Fruit fly (Drosophila melanogaster) whole organism, embryonic: ENCODE data around the gene tutl.

Experiments used
- ATbp ChIP-seq: fragments of 200-800 bp; sonication (Bioruptor generic); optimal IDR thresholded peaks from 2 replicates; lab custom pipeline; 2017; ENCODE audit warnings: missing biosample characterization, mild to moderate bottlenecking, missing genetic modification characterization, missing genetic modification reagents
- Ada2b ChIP-seq: fragments of 200-800 bp; sonication (Bioruptor generic); IDR thresholded peaks from 2 replicates; pipeline ENCODE4 v1.3.6; 2022; ENCODE audit warnings: missing biosample characterization, missing genetic modification characterization
- Adf1 ChIP-seq: fragments of 200-800 bp; sonication (Bioruptor generic); IDR thresholded peaks from 2 replicates; pipeline ENCODE4 v1.3.6; 2022; ENCODE audit warnings: missing biosample characterization, missing genetic modification characterization
- Aef1 ChIP-seq: fragments of 200-800 bp; sonication (Bioruptor generic); IDR thresholded peaks from 3 replicates; pipeline ENCODE4 v1.3.6; 2022; ENCODE audit warnings: missing biosample characterization, missing genetic modification characterization
- Atf3 ChIP-seq: fragments of 200-800 bp; sonication (Bioruptor generic); optimal IDR thresholded peaks from 3 replicates; lab custom pipeline; 2016; ENCODE audit warnings: missing biosample characterization, missing genetic modification characterization
- CG10209 ChIP-seq: fragments of 200-800 bp; sonication (Bioruptor generic); optimal IDR thresholded peaks from 3 replicates; lab custom pipeline; 2017; ENCODE audit warnings: missing biosample characterization, mild to moderate bottlenecking, missing genetic modification characterization, missing genetic modification reagents
- CG12219 ChIP-seq: fragments of 200-800 bp; sonication (Bioruptor generic); optimal IDR thresholded peaks from 3 replicates; lab custom pipeline; 2018; ENCODE audit warnings: missing biosample characterization, mild to moderate bottlenecking, missing genetic modification characterization
- CG12299 ChIP-seq: fragments of 200-800 bp; sonication (Bioruptor generic); optimal IDR thresholded peaks from 2 replicates; lab custom pipeline; 2018; ENCODE audit warnings: missing biosample characterization, mild to moderate bottlenecking, missing genetic modification characterization
- CG1233 ChIP-seq: fragments of 200-800 bp; sonication (Bioruptor generic); optimal IDR thresholded peaks from 4 replicates; lab custom pipeline; 2018; ENCODE audit warnings: missing biosample characterization, mild to moderate bottlenecking, missing genetic modification characterization
- CG14050 ChIP-seq: fragments of 200-800 bp; sonication (Bioruptor generic); IDR thresholded peaks from 3 replicates; pipeline ENCODE4 v1.3.6; 2022; ENCODE audit warnings: missing biosample characterization, missing genetic modification characterization
- CG14965 ChIP-seq: fragments of 200-800 bp; sonication (Bioruptor generic); optimal IDR thresholded peaks from 2 replicates; lab custom pipeline; 2016; ENCODE audit warnings: missing biosample characterization, missing genetic modification characterization, borderline replicate concordance
- CG15073 ChIP-seq: fragments of 200-800 bp; sonication (Bioruptor generic); optimal IDR thresholded peaks from 2 replicates; lab custom pipeline; 2016; ENCODE audit warnings: missing biosample characterization, missing genetic modification characterization
- CG16863 ChIP-seq: fragments of 200-800 bp; sonication (Bioruptor generic); optimal IDR thresholded peaks from 3 replicates; lab custom pipeline; 2016; ENCODE audit warnings: missing biosample characterization, missing genetic modification characterization
- CG2199 ChIP-seq: fragments of 200-800 bp; sonication (Bioruptor generic); IDR thresholded peaks from 3 replicates; pipeline ENCODE4 v1.3.6; 2022; ENCODE audit warnings: missing biosample characterization, missing genetic modification characterization
- CG2889 ChIP-seq: fragments of 200-800 bp; sonication (Bioruptor generic); IDR thresholded peaks from 3 replicates; pipeline ENCODE4 v1.3.6; 2022; ENCODE audit warnings: missing biosample characterization, missing genetic modification characterization
- CG3726 ChIP-seq: fragments of 200-800 bp; sonication (Bioruptor generic); IDR thresholded peaks from 3 replicates; pipeline ENCODE4, ENCODE4 v1.3.6; 2022; ENCODE audit warnings: missing biosample characterization, missing genetic modification characterization
- CG3838 ChIP-seq: fragments of 200-800 bp; sonication (Bioruptor generic); optimal IDR thresholded peaks from 3 replicates; lab custom pipeline; 2016; ENCODE audit warnings: missing biosample characterization, missing genetic modification characterization
- CG4404 ChIP-seq: fragments of 200-800 bp; sonication (Bioruptor generic); IDR thresholded peaks from 2 replicates; pipeline ENCODE4 v1.3.6; 2022; ENCODE audit warnings: missing biosample characterization, missing genetic modification characterization
- CG4730 ChIP-seq: fragments of 200-800 bp; sonication (Bioruptor generic); IDR thresholded peaks from 2 replicates; pipeline ENCODE4 v1.3.6; 2022; ENCODE audit warnings: missing biosample characterization, missing genetic modification characterization
- CG6683 ChIP-seq: fragments of 200-800 bp; sonication (Bioruptor generic); optimal IDR thresholded peaks from 2 replicates; lab custom pipeline; 2017; ENCODE audit warnings: missing biosample characterization, mild to moderate bottlenecking, missing genetic modification characterization, missing genetic modification reagents
- CG7372 ChIP-seq: fragments of 200-800 bp; sonication (Bioruptor generic); IDR thresholded peaks from 2 replicates; pipeline ENCODE4 v1.3.6; 2022; ENCODE audit warnings: missing biosample characterization, missing genetic modification characterization
- CG7786 ChIP-seq: fragments of 200-800 bp; sonication (Bioruptor generic); optimal IDR thresholded peaks from 2 replicates; lab custom pipeline; 2016; ENCODE audit warnings: missing biosample characterization, missing genetic modification characterization
- CG7839 ChIP-seq: fragments of 200-800 bp; sonication (Bioruptor generic); optimal IDR thresholded peaks from 3 replicates; lab custom pipeline; 2018; ENCODE audit warnings: missing biosample characterization, mild to moderate bottlenecking, missing genetic modification characterization, moderate library complexity
- CG8290 ChIP-seq, 3 experiments: fragments of 200-800 bp; sonication (Bioruptor generic); optimal IDR thresholded peaks; 2 replicates each; lab custom pipeline; 2016 to 2019; ENCODE audit warnings: missing biosample characterization in 3 of 3, missing genetic modification characterization in 3 of 3, mild to moderate bottlenecking in 2 of 3, moderate library complexity in 1 of 3
- CG8924 ChIP-seq: fragments of 200-800 bp; optimal IDR thresholded peaks from 3 replicates; lab custom pipeline; 2019; ENCODE audit warnings: missing biosample characterization, mild to moderate bottlenecking, missing genetic modification characterization, moderate library complexity
- CG8944 ChIP-seq: fragments of 200-800 bp; sonication (Bioruptor generic); optimal IDR thresholded peaks from 3 replicates; lab custom pipeline; 2016; ENCODE audit warnings: missing biosample characterization, missing genetic modification characterization
- CHES-1-like ChIP-seq: fragments of 200-800 bp; sonication (Bioruptor generic); optimal IDR thresholded peaks from 2 replicates; lab custom pipeline; 2016; ENCODE audit warnings: missing biosample characterization, missing genetic modification characterization
- Doc2 ChIP-seq: fragments of 200-800 bp; sonication (Bioruptor generic); IDR thresholded peaks from 2 replicates; pipeline ENCODE4 v1.3.6; 2022; ENCODE audit warnings: missing biosample characterization, missing genetic modification characterization
- Opbp ChIP-seq: fragments of 200-800 bp; sonication (Bioruptor generic); IDR thresholded peaks from 3 replicates; pipeline ENCODE4 v1.3.6; 2022; ENCODE audit warnings: missing biosample characterization, missing genetic modification characterization; ENCODE audit not compliant: partially characterized antibody
- Ssrp ChIP-seq: fragments of 200-800 bp; sonication (Bioruptor generic); optimal IDR thresholded peaks from 2 replicates; lab custom pipeline; 2018; ENCODE audit warnings: missing biosample characterization, mild to moderate bottlenecking, missing genetic modification characterization, moderate library complexity
- Stat92E ChIP-seq, 3 experiments: fragments of >200 bp in 2 of 3; fragments of 200-800 bp in 1 of 3; sonication (Bioruptor generic) in 1 of 3; optimal IDR thresholded peaks; 2 replicates each; lab custom pipeline; 2017 to 2019; ENCODE audit warnings: missing biosample characterization in 3 of 3, missing genetic modification characterization in 3 of 3, mild to moderate bottlenecking in 1 of 3, moderate library complexity in 1 of 3
- aop ChIP-seq: fragments of 200-800 bp; sonication (Bioruptor generic); IDR thresholded peaks from 2 replicates; pipeline ENCODE4 v1.3.6; 2022; ENCODE audit warnings: missing biosample characterization, missing genetic modification characterization
- ase ChIP-seq: fragments of 200-800 bp; sonication (Bioruptor generic); IDR thresholded peaks from 3 replicates; pipeline ENCODE4 v1.3.6; 2022; ENCODE audit warnings: missing biosample characterization, missing genetic modification characterization
- dimm ChIP-seq: fragments of 200-800 bp; sonication (Bioruptor generic); IDR thresholded peaks from 2 replicates; pipeline ENCODE4 v1.3.6; 2022; ENCODE audit warnings: missing biosample characterization, missing genetic modification characterization
- dm ChIP-seq: fragments of 200-800 bp; sonication (Bioruptor generic); optimal IDR thresholded peaks from 3 replicates; lab custom pipeline; 2016; ENCODE audit warnings: missing biosample characterization, missing genetic modification characterization
- emc ChIP-seq: fragments of 200-800 bp; sonication (Bioruptor generic); optimal IDR thresholded peaks from 2 replicates; lab custom pipeline; 2016; ENCODE audit warnings: missing biosample characterization, missing genetic modification characterization
- gem ChIP-seq: fragments of 200-800 bp; sonication (Bioruptor generic); optimal IDR thresholded peaks from 2 replicates; lab custom pipeline; 2019; ENCODE audit warnings: missing biosample characterization, mild to moderate bottlenecking, missing genetic modification characterization, moderate library complexity
- h ChIP-seq: fragments of >200 bp; optimal IDR thresholded peaks from 2 replicates; lab custom pipeline; 2017
- jing ChIP-seq: fragments of 200-800 bp; sonication (Bioruptor generic); optimal IDR thresholded peaks from 2 replicates; lab custom pipeline; 2018; ENCODE audit warnings: missing biosample characterization, mild to moderate bottlenecking, missing genetic modification characterization
- lmd ChIP-seq: fragments of 200-800 bp; sonication (Bioruptor generic); IDR thresholded peaks from 2 replicates; pipeline ENCODE4 v1.3.6; 2022; ENCODE audit warnings: missing biosample characterization, missing genetic modification characterization
- lov ChIP-seq, 2 experiments: fragments of 200-800 bp in 1 of 2; fragments of >200 bp in 1 of 2; sonication (Bioruptor generic) in 1 of 2; IDR thresholded peaks in 1 of 2; optimal IDR thresholded peaks in 1 of 2; 2 replicates in 1 of 2; 3 replicates in 1 of 2; pipeline versions ENCODE4 v1.3.6 to Lab custom; 2017 to 2022; ENCODE audit warnings: missing biosample characterization in 1 of 2, missing genetic modification characterization in 1 of 2
- run ChIP-seq: fragments of 200-800 bp; sonication (Bioruptor generic); optimal IDR thresholded peaks from 3 replicates; lab custom pipeline; 2018; ENCODE audit warnings: missing biosample characterization, mild to moderate bottlenecking, missing genetic modification characterization
- sisA ChIP-seq: fragments of 200-800 bp; sonication (Bioruptor generic); IDR thresholded peaks from 2 replicates; pipeline ENCODE4 v1.3.6; 2022; ENCODE audit warnings: missing biosample characterization, missing genetic modification characterization
- sr ChIP-seq: fragments of 200-800 bp; sonication (Bioruptor generic); IDR thresholded peaks from 3 replicates; pipeline ENCODE4 v1.3.6; 2022; ENCODE audit warnings: missing biosample characterization, missing genetic modification characterization
- tap ChIP-seq: fragments of 200-800 bp; optimal IDR thresholded peaks from 3 replicates; lab custom pipeline; 2019; ENCODE audit warnings: missing biosample characterization, mild to moderate bottlenecking, missing genetic modification characterization, moderate library complexity
- tio ChIP-seq: fragments of 200-800 bp; sonication (Bioruptor generic); optimal IDR thresholded peaks from 2 replicates; lab custom pipeline; 2017; ENCODE audit warnings: missing biosample characterization, missing genetic modification characterization, inconsistent platforms
- wdn ChIP-seq: fragments of 200-800 bp; sonication (Bioruptor generic); IDR thresholded peaks from 2 replicates; pipeline ENCODE4 v1.3.6; 2022; ENCODE audit warnings: missing biosample characterization, missing genetic modification characterization
- zen2 ChIP-seq: fragments of 200-800 bp; sonication (Bioruptor generic); IDR thresholded peaks from 3 replicates; pipeline ENCODE4 v1.3.6; 2022; ENCODE audit warnings: missing biosample characterization, missing genetic modification characterization; ENCODE audit not compliant: partially characterized antibody
- zfh1 ChIP-seq: fragments of 200-800 bp; sonication (Bioruptor generic); IDR thresholded peaks from 3 replicates; pipeline ENCODE4 v1.3.6; 2022; ENCODE audit warnings: missing biosample characterization, missing genetic modification characterization

tutl gene

DNA sequence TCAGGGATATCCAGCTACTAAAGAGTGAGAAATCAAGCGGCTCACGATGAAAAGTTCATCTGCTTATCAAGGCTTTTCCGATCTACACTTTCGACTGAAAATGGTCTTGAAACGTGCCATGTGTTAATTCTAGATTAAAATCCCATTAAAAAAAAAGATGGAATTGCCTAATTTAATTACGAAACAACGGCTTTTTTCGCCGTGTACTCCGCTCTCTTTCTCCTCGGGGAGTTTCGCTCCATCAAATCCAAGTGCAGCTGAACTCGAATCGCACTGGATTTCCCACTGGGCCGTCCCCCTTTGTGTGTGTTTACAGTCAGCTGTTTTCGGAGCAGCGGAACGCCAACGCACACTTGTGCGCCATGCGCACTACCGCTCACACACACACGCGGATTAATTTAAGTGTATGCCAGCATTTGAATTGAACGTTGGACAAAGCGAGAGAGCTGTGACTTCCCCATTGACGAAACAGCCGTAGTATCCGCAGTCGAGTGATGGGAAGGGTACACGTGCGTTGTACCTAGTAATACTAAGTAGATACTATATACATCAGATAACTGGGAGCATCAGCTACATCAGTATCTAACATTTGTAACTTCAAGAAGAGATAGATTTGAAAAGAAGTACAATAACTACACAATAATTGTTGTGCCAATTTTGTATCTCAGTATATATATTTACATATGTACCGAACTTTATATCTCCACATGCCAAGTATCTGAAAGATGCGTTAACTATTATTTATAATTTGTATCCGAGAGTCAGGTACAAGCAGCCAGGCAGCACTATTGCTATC is 50.2 kb downstream of the tutl start (continued):
- TF ChIP-seq run (tag; lab: Kevin White, UChicago) (peak; percentile 54), aop (peak; percentile 54), CG8924 (tag; lab: Kevin White, UChicago) (peak; percentile 70), CG3838 (GFP tag; lab: Kevin White, UChicago) (no peak), CG16863 (GFP tag; lab: Kevin White, UChicago) (peak; percentile 85), dm (GFP tag; lab: Kevin White, UChicago) (no peak), wdn (peak; percentile 71), Atf3 (peak; percentile 4), CG2199 (GFP tag; lab: Robert Waterston, UW) (peak; percentile 89), CG14050 (GFP tag; lab: Robert Waterston, UW) (peak; percentile 84), CG12219 (peak; percentile 82), CG7372 (GFP tag; lab: Robert Waterston, UW) (peak; percentile 67), zfh1 (GFP tag; lab: Robert Waterston, UW) (peak; percentile 87), Adf1 (GFP tag; lab: Robert Waterston, UW) (peak; percentile 87), zen2 (GFP tag; lab: Robert Waterston, UW) (peak; percentile 26; the same call in 2 of the 3 replicates), Doc2 (GFP tag; lab: Robert Waterston, UW) (no peak), ase (GFP tag; lab: Robert Waterston, UW) (peak; percentile 85), Ssrp (tag; lab: Kevin White, UChicago) (peak; percentile 82), CG1233 (peak; percentile 78), CG7786 (GFP tag; lab: Kevin White, UChicago) (peak; percentile 61), CG4730 (GFP tag; lab: Robert Waterston, UW) (peak; percentile 78), Aef1 (peak; percentile 82), sisA (peak; percentile 85), CG4404 (GFP tag; lab: Robert Waterston, UW) (peak; percentile 61), lov (optimal IDR thresholded peaks at IDR 0.05; lab: Kevin White, UChicago) (no peak), lov (GFP tag; IDR thresholded peaks at IDR 0.05; lab: Robert Waterston, UW) (peak; percentile 82; the same call in 2 of the 3 replicates), CG15073 (GFP tag; lab: Kevin White, UChicago) (peak; percentile 8), sr (GFP tag; lab: Robert Waterston, UW) (peak; percentile 96), CG2889 (peak; percentile 50), dimm (GFP tag; lab: Robert Waterston, UW) (peak; percentile 69), Ada2b (GFP tag; lab: Robert Waterston, UW) (peak; percentile 88), CG3726 (GFP tag; lab: Robert Waterston, UW) (peak; percentile 90), gem (tag; lab: Kevin White, UChicago) (peak; percentile 85), tio (GFP tag; lab: Kevin White, UChicago) (peak; percentile 48), ATbp (GFP tag; lab: Kevin White, UChicago) (peak; percentile 81), CG14965 (GFP tag; lab: Kevin White, UChicago) (peak; percentile 34), CG6683 (GFP tag; lab: Kevin White, UChicago) (peak; percentile 57), Stat92E (GFP tag; optimal IDR thresholded peaks at IDR 0.05; lab: Kevin White, UChicago) (peak in 2 of 3 experiments; percentile 40 to 52), CG8944 (GFP tag; lab: Kevin White, UChicago) (peak; percentile 69), CG7839 (tag; lab: Kevin White, UChicago) (peak; percentile 87), emc (peak; percentile 59), CG12299 (tag; lab: Kevin White, UChicago) (peak; percentile 61), CG10209 (peak; percentile 74), CG8290 (GFP tag; optimal IDR thresholded peaks at IDR 0.05; lab: Kevin White, UChicago) (no peak), CG8290 (tag; optimal IDR thresholded peaks at IDR 0.05; lab: Kevin White, UChicago) (peak in 1 of 2 experiments; percentile 70), tap (peak; percentile 65), CHES-1-like (peak; percentile 0), jing (GFP tag; lab: Kevin White, UChicago) (peak; percentile 60), lmd (GFP tag; lab: Robert Waterston, UW) (peak; percentile 74), Opbp (0 out of 3 replicates have a peak, but pooled peaks have one; percentile 28), h (lab: Kevin White, UChicago) (no peak)
